Fruit fly (Drosophila melanogaster): ENCODE results near the gene CG7384.
A peak's percentile ranks its signal among the peaks of the same experiment; 100 is the strongest.

CG7384 gene

DNA sequence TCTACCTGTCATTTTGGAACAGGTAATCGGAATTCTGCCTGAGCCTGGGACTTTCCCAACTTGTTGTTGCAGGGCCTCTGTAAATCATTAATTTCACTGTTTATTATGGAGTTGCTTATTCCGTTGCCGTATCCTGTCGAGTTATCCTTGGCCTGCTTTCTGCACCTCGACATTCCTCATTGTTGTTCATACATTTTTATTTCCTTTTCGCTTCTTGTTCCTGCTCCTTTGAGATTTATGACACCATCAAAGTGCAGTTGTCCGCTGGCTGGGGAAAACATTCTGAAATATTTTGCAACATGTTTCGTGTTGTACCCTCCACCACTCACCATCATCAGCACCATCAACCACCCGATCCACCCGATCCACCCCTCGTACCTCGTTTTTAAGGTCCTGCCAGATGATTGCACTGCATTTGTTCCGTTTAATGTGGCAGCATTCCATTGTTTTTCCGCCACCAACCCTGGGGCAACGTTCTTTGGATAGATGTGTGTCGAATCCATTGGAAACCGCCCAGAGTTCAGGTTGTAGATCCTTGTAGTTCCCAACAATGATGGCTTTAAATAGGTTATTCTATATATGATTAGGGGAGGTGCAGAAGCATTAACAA, 38.7 kb upstream of the CG7384 start:
- TF ChIP-seq Hnf4 (GFP tag; optimal IDR thresholded peaks at IDR 0.05) (no peak), N (GFP tag; optimal IDR thresholded peaks at IDR 0.05) (no peak), dsf (GFP tag; optimal IDR thresholded peaks at IDR 0.05; ENCODE audit: borderline replicate concordance) (no peak), Dfd (GFP tag; optimal IDR thresholded peaks at IDR 0.05) (no peak), Myc (optimal IDR thresholded peaks at IDR 0.05) (no peak)

DNA sequence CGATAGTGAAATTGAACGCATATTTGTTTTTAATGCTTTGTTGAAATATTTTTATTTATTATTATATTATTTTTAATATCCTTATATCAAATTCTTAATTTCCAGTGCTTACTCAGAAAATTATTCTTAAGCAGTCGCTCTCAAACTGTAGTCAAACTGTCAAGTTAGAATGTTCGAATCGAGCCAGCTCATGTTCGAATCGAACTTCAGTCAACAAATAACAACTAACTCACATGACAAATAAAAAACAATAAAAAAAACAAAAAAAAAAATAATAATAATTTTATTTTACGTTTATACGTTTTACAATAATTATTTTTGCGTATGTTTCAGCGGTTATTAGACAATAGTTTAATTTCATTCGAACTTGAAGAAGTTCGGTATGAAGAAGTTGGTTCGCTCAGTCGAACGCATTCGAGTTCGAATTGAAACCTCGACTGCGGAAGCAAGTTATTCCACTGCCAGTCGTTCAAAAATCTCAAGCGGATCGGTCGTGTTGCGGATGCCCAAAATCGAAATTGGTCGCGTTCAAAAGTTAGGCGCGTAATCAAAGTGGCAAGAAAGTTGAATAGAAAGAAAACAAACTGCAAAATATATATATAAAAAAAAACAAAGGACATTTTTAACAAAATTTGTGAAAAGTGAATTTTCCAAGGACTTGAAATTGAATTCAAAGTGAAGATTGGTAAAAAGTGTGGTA, 34.3 kb upstream of the CG7384 start, which contains the start of gene Trim9:
Gene Trim9, plus strand, starts transcription at position 463 of the 700 bp plus-strand sequence.
- no peak for TF ChIP-seq Hnf4 (GFP tag; optimal IDR thresholded peaks at IDR 0.05)
- no peak for TF ChIP-seq Hr78 (GFP tag; optimal IDR thresholded peaks at IDR 0.05)
- TF ChIP-seq Mio (GFP tag; optimal IDR thresholded peaks at IDR 0.05): no peak

DNA sequence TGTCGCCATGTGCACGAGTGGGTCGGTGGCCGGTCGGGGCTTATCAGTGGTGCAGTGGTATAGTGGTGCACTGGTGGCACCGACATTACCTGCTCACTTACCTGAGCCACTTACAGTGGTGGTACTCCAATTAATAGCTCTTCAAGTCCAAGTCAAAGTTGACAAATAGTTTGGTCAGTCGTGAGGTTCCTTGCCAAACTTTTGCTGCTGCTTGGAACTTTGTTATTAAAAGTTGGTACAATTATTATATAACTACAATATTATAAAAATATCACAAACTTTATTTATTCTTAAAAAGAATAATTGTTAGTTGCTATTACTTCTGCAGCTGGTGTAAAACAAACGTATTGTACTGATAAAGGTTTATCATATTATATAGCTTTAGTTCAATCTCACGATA, 33.7 kb upstream of the CG7384 start:
- TF ChIP-seq N (GFP tag; optimal IDR thresholded peaks at IDR 0.05) (no peak), fru (GFP tag; optimal IDR thresholded peaks at IDR 0.05) (no peak), Mio (GFP tag; optimal IDR thresholded peaks at IDR 0.05) (no peak), OdsH (GFP tag; optimal IDR thresholded peaks at IDR 0.05) (no peak), rgr (GFP tag; optimal IDR thresholded peaks at IDR 0.05) (no peak), dsf (GFP tag; optimal IDR thresholded peaks at IDR 0.05; ENCODE audit: borderline replicate concordance) (no peak), h (GFP tag; optimal IDR thresholded peaks at IDR 0.05) (no peak), Sp1 (GFP tag; optimal IDR thresholded peaks at IDR 0.05) (no peak), psq (GFP tag; optimal IDR thresholded peaks at IDR 0.05) (no peak), CrebA (GFP tag; optimal IDR thresholded peaks at IDR 0.05; ENCODE audit: borderline replicate concordance) (no peak), HLH106 (tag; optimal IDR thresholded peaks at IDR 0.05) (no peak), Dif (GFP tag; optimal IDR thresholded peaks at IDR 0.05; ENCODE audit: partially characterized antibody) (no peak)

DNA sequence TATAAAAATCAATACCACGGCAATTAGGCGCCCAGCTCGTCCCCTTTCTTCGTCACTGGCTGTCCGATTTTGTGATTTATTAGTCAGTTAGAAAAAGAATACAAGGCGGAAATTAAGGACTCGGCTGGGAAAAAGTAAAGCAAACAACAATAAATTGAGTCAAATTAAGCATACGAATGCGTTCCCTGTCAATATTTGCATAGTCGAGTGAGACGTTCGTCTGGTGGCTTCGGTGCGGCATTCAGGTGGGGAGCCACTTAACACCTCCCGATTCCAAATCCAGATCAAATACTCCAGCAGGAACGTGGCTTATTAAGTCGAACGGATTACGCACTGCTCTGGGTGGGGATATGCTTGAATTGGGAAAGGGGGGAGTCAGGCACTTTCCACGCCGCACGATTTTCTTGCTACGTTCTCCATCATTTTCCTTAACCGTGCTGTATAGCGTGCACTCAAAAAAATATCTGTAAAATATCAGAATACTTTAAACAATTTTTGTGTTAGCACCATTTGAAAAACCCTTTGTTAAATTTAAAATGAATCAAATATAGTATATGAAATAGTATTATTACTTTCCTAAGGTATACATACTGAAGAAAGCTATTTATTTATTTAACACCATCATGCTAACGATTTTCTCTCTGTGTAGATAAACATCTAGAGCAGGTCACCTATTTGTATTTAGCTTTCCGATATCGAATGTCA, 32.9 kb upstream of the CG7384 start:
- no peak for TF ChIP-seq Rel (GFP tag; optimal IDR thresholded peaks at IDR 0.05)
- TF ChIP-seq Rel (tag; optimal IDR thresholded peaks at IDR 0.05): no peak
- no peak for TF ChIP-seq OdsH (GFP tag; optimal IDR thresholded peaks at IDR 0.05)
- TF ChIP-seq fru (GFP tag; optimal IDR thresholded peaks at IDR 0.05): no peak
- no peak for TF ChIP-seq h (GFP tag; optimal IDR thresholded peaks at IDR 0.05)

DNA sequence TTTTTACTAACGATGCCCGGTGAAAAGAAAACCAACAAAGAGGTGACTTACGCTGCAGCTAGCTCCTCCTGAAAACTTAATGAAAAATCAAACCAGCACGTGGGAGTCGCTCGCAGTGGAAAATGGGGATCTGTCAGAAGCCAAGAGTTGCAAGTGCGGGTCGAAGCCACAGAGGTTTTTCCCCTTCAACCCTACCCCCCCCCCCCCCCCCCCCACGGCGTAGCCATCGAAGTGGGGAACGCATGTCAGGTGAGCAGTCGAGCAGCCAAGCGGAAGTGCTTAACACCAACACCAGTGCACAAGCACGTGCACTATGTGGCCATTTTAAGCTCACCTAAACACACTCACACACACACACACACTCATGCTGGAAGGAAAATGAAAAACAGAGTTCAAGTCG, 29.1 kb upstream of the CG7384 start:
- TF ChIP-seq pan (optimal IDR thresholded peaks at IDR 0.05): no peak
- TF ChIP-seq tai (GFP tag; optimal IDR thresholded peaks at IDR 0.05): no peak
- no peak for TF ChIP-seq fru (GFP tag; optimal IDR thresholded peaks at IDR 0.05)
- TF ChIP-seq Dfd (GFP tag; optimal IDR thresholded peaks at IDR 0.05): peak; percentile 82

DNA sequence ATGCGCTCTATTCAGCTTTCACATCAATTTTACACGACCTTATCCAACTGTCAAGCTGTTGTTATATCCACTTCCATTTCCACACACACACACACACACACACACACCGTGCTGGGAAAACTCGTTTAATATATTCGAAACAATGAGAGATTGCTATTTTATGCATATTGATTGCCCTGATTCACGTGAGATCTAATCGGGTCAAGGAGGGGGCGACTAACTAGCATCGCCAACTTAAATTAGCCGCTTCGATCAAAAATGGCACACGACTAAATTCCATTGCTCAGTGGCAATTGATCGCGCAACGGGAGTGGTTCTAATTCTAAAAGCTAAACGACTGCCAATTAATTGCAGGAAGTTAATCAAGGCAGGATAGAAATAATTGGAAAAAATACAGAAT, 23.8 kb upstream of the CG7384 start, which contains the start of gene CG18302:
Gene CG18302, plus strand, starts transcription at position 301 of the 400 bp plus-strand sequence.
- TF ChIP-seq dmrt93B (GFP tag; optimal IDR thresholded peaks at IDR 0.05) (no peak), dl (GFP tag; optimal IDR thresholded peaks at IDR 0.05; ENCODE audit: insufficient read depth in 1 of 2, partially characterized antibody in 2 of 2) (no peak), Jra (GFP tag; optimal IDR thresholded peaks at IDR 0.05) (no peak), woc (GFP tag; optimal IDR thresholded peaks at IDR 0.05) (no peak), Hr83 (GFP tag; optimal IDR thresholded peaks at IDR 0.05; ENCODE audit: poor library complexity, severe bottlenecking) (no peak), Myc (optimal IDR thresholded peaks at IDR 0.05) (no peak), sv (GFP tag; optimal IDR thresholded peaks at IDR 0.05) (no peak), N (GFP tag; optimal IDR thresholded peaks at IDR 0.05) (no peak), pan (optimal IDR thresholded peaks at IDR 0.05) (no peak), foxo (GFP tag; optimal IDR thresholded peaks at IDR 0.05) (no peak), Abd-B (GFP tag; optimal IDR thresholded peaks at IDR 0.05) (no peak)

Data from whole organism, wandering third instar larva.